Fruit fly (Drosophila melanogaster) whole organism, embryonic: Measurements from ENCODE around the gene Cyp4ac2.

Experiments
- CG11247 ChIP-seq: fragments of 200-800 bp; sonication (Bioruptor generic); IDR thresholded peaks from 2 replicates; pipeline ENCODE4 v1.3.6; 2022; ENCODE audit warnings: missing biosample characterization, missing genetic modification characterization
- CG11560 ChIP-seq: fragments of 200-800 bp; sonication (Bioruptor generic); IDR thresholded peaks from 3 replicates; pipeline ENCODE4 v1.3.6; 2022; ENCODE audit warnings: missing biosample characterization, missing genetic modification characterization
- CG14050 ChIP-seq: fragments of 200-800 bp; sonication (Bioruptor generic); IDR thresholded peaks from 3 replicates; pipeline ENCODE4 v1.3.6; 2022; ENCODE audit warnings: missing biosample characterization, missing genetic modification characterization
- CG14441 ChIP-seq: fragments of 200-800 bp; sonication (Bioruptor generic); IDR thresholded peaks from 2 replicates; pipeline ENCODE4 v1.3.6; 2022; ENCODE audit warnings: missing biosample characterization, missing genetic modification characterization
- CG14965 ChIP-seq: fragments of 200-800 bp; sonication (Bioruptor generic); optimal IDR thresholded peaks from 2 replicates; lab custom pipeline; 2016; ENCODE audit warnings: missing biosample characterization, missing genetic modification characterization, borderline replicate concordance
- CG15514 ChIP-seq: fragments of 200-800 bp; sonication (Bioruptor generic); optimal IDR thresholded peaks from 3 replicates; lab custom pipeline; 2017; ENCODE audit warnings: missing biosample characterization, missing genetic modification characterization, mild to moderate bottlenecking, moderate library complexity, missing genetic modification reagents
- CG16863 ChIP-seq: fragments of 200-800 bp; sonication (Bioruptor generic); optimal IDR thresholded peaks from 3 replicates; lab custom pipeline; 2016; ENCODE audit warnings: missing biosample characterization, missing genetic modification characterization
- CG17186 ChIP-seq: fragments of 200-800 bp; sonication (Bioruptor generic); optimal IDR thresholded peaks from 3 replicates; lab custom pipeline; 2017; ENCODE audit warnings: missing biosample characterization, missing genetic modification reagents, missing genetic modification characterization
- CG1792 ChIP-seq: fragments of 200-800 bp; sonication (Bioruptor generic); optimal IDR thresholded peaks from 2 replicates; lab custom pipeline; 2016; ENCODE audit warnings: missing biosample characterization, missing genetic modification characterization
- CG3995 ChIP-seq: fragments of 200-800 bp; sonication (Bioruptor generic); optimal IDR thresholded peaks from 3 replicates; lab custom pipeline; 2016; ENCODE audit warnings: missing biosample characterization, missing genetic modification characterization
- CG42726 ChIP-seq: fragments of 200-800 bp; sonication (Bioruptor generic); IDR thresholded peaks from 2 replicates; pipeline ENCODE4 v1.3.6; 2022; ENCODE audit warnings: missing biosample characterization, missing genetic modification characterization; ENCODE audit not compliant: partially characterized antibody
- CG4730 ChIP-seq: fragments of 200-800 bp; sonication (Bioruptor generic); IDR thresholded peaks from 2 replicates; pipeline ENCODE4 v1.3.6; 2022; ENCODE audit warnings: missing biosample characterization, missing genetic modification characterization
- CG5953 ChIP-seq: fragments of 200-800 bp; sonication (Bioruptor generic); IDR thresholded peaks from 2 replicates; pipeline ENCODE4 v1.3.6; 2022; ENCODE audit warnings: missing biosample characterization, missing genetic modification characterization
- CG6689 ChIP-seq: fragments of 200-800 bp; sonication (Bioruptor generic); IDR thresholded peaks from 2 replicates; pipeline ENCODE4 v1.3.6; 2022; ENCODE audit warnings: missing biosample characterization, missing genetic modification characterization
- CG6813 ChIP-seq: fragments of 200-800 bp; sonication (Bioruptor generic); optimal IDR thresholded peaks from 2 replicates; lab custom pipeline; 2017; ENCODE audit warnings: missing biosample characterization, missing genetic modification characterization, mild to moderate bottlenecking, moderate library complexity, missing genetic modification reagents
- CG7928 ChIP-seq: fragments of 200-800 bp; sonication (Bioruptor generic); optimal IDR thresholded peaks from 2 replicates; lab custom pipeline; 2017; ENCODE audit warnings: missing biosample characterization, mild to moderate bottlenecking, missing genetic modification characterization
- CG8281 ChIP-seq: fragments of 200-800 bp; sonication (Bioruptor generic); optimal IDR thresholded peaks from 2 replicates; lab custom pipeline; 2018; ENCODE audit warnings: missing biosample characterization, mild to moderate bottlenecking, missing genetic modification characterization, moderate library complexity
- CG8388 ChIP-seq: fragments of 200-800 bp; sonication (Bioruptor generic); optimal IDR thresholded peaks from 2 replicates; lab custom pipeline; 2019; ENCODE audit warnings: missing biosample characterization, mild to moderate bottlenecking, missing genetic modification characterization, moderate library complexity
- CG8924 ChIP-seq: fragments of 200-800 bp; optimal IDR thresholded peaks from 3 replicates; lab custom pipeline; 2019; ENCODE audit warnings: missing biosample characterization, mild to moderate bottlenecking, missing genetic modification characterization, moderate library complexity
- CrebB ChIP-seq: fragments of 200-800 bp; sonication (Bioruptor generic); optimal IDR thresholded peaks from 3 replicates; lab custom pipeline; 2018; ENCODE audit warnings: missing biosample characterization, mild to moderate bottlenecking, missing genetic modification characterization
- D19B ChIP-seq: fragments of 200-800 bp; sonication (Bioruptor generic); optimal IDR thresholded peaks from 2 replicates; lab custom pipeline; 2017; ENCODE audit warnings: missing biosample characterization, mild to moderate bottlenecking, missing genetic modification characterization
- Dbx ChIP-seq: fragments of 200-800 bp; sonication (Bioruptor generic); IDR thresholded peaks from 3 replicates; pipeline ENCODE4 v1.3.6; 2022; ENCODE audit warnings: missing biosample characterization, missing genetic modification characterization
- Fer1 ChIP-seq: fragments of 200-800 bp; sonication (Bioruptor generic); optimal IDR thresholded peaks from 2 replicates; lab custom pipeline; 2017; ENCODE audit warnings: missing biosample characterization, mild to moderate bottlenecking, missing genetic modification characterization
- HmgZ ChIP-seq: fragments of 200-800 bp; sonication (Bioruptor generic); optimal IDR thresholded peaks from 2 replicates; lab custom pipeline; 2018; ENCODE audit warnings: missing biosample characterization, mild to moderate bottlenecking, missing genetic modification characterization
- Hsf ChIP-seq: fragments of 200-800 bp; sonication (Bioruptor generic); optimal IDR thresholded peaks from 3 replicates; lab custom pipeline; 2016; ENCODE audit warnings: missing biosample characterization, missing genetic modification characterization
- Lpt ChIP-seq: fragments of >200 bp; optimal IDR thresholded peaks from 2 replicates; lab custom pipeline; 2018; ENCODE audit warnings: missing biosample characterization, missing genetic modification characterization
- Nf-YB ChIP-seq: fragments of 200-800 bp; sonication (Bioruptor generic); optimal IDR thresholded peaks from 3 replicates; lab custom pipeline; 2019; ENCODE audit warnings: missing biosample characterization, mild to moderate bottlenecking, missing genetic modification characterization, moderate library complexity
- Side ChIP-seq: fragments of 200-800 bp; sonication (Bioruptor generic); optimal IDR thresholded peaks from 2 replicates; lab custom pipeline; 2016; ENCODE audit warnings: missing biosample characterization, missing genetic modification characterization
- Trl ChIP-seq, 3 experiments: fragments of >200 bp in 2 of 3; fragments of 200-800 bp in 1 of 3; sonication (Bioruptor generic) in 1 of 3; optimal IDR thresholded peaks; 2 replicates in 1 of 3; 3 replicates in 2 of 3; lab custom pipeline; 2016 to 2017; ENCODE audit warnings: missing biosample characterization in 1 of 3, missing genetic modification characterization in 1 of 3
- amos ChIP-seq: fragments of 200-800 bp; sonication (Bioruptor generic); IDR thresholded peaks from 2 replicates; pipeline ENCODE4 v1.3.6; 2022; ENCODE audit warnings: missing biosample characterization, missing genetic modification characterization; ENCODE audit not compliant: partially characterized antibody
- bsh ChIP-seq, 2 experiments: fragments of 200-800 bp; sonication (Bioruptor generic); optimal IDR thresholded peaks; 2 replicates each; lab custom pipeline; 2017 to 2018; ENCODE audit warnings: mild to moderate bottlenecking in 2 of 2, missing biosample characterization in 2 of 2, missing genetic modification characterization in 2 of 2, moderate library complexity in 1 of 2
- caup ChIP-seq: fragments of 200-800 bp; sonication (Bioruptor generic); optimal IDR thresholded peaks from 3 replicates; lab custom pipeline; 2017; ENCODE audit warnings: missing biosample characterization, mild to moderate bottlenecking, missing genetic modification characterization, moderate library complexity; ENCODE audit not compliant: severe bottlenecking
- chinmo ChIP-seq: fragments of 200-800 bp; sonication (Bioruptor generic); IDR thresholded peaks from 4 replicates; pipeline ENCODE4 v1.3.6; 2022; ENCODE audit warnings: missing biosample characterization, missing genetic modification characterization; ENCODE audit not compliant: partially characterized antibody
- fd102C ChIP-seq: fragments of 200-800 bp; sonication (Bioruptor generic); optimal IDR thresholded peaks from 2 replicates; lab custom pipeline; 2018; ENCODE audit warnings: missing biosample characterization, mild to moderate bottlenecking, missing genetic modification characterization, moderate library complexity
- fd64A ChIP-seq: fragments of 200-800 bp; sonication (Bioruptor generic); optimal IDR thresholded peaks from 3 replicates; lab custom pipeline; 2018; ENCODE audit warnings: missing biosample characterization, mild to moderate bottlenecking, missing genetic modification characterization
- ftz-f1 ChIP-seq: fragments of 200-800 bp; sonication (Bioruptor generic); optimal IDR thresholded peaks from 2 replicates; lab custom pipeline; 2016; ENCODE audit warnings: missing biosample characterization, missing genetic modification characterization
- gce ChIP-seq: fragments of 200-800 bp; sonication (Bioruptor generic); IDR thresholded peaks from 3 replicates; pipeline ENCODE4 v1.3.6; 2022; ENCODE audit warnings: missing biosample characterization, missing genetic modification characterization
- hb ChIP-seq: fragments of 200-800 bp; sonication (Bioruptor generic); IDR thresholded peaks from 3 replicates; pipeline ENCODE4 v1.3.6; 2022; ENCODE audit warnings: missing biosample characterization, missing genetic modification characterization; ENCODE audit not compliant: partially characterized antibody
- knrl ChIP-seq: fragments of 200-800 bp; sonication (Bioruptor generic); IDR thresholded peaks from 3 replicates; pipeline ENCODE4 v1.3.6; 2022; ENCODE audit warnings: missing biosample characterization, missing genetic modification characterization; ENCODE audit not compliant: partially characterized antibody
- lbe ChIP-seq: fragments of 200-800 bp; sonication (Bioruptor generic); optimal IDR thresholded peaks from 2 replicates; lab custom pipeline; 2016; ENCODE audit warnings: missing biosample characterization, mild to moderate bottlenecking, missing genetic modification characterization
- org-1 ChIP-seq: fragments of 200-800 bp; sonication (Bioruptor generic); optimal IDR thresholded peaks from 2 replicates; lab custom pipeline; 2017; ENCODE audit warnings: missing biosample characterization, missing genetic modification characterization
- rib ChIP-seq: fragments of 200-800 bp; sonication (Bioruptor generic); IDR thresholded peaks from 2 replicates; pipeline ENCODE4 v1.3.6; 2022; ENCODE audit warnings: missing biosample characterization, missing genetic modification characterization
- sens ChIP-seq: fragments of 200-800 bp; sonication (Bioruptor generic); peaks from one replicate; lab custom pipeline; 2016; ENCODE audit warnings: missing biosample characterization, missing genetic modification characterization
- seq ChIP-seq: fragments of 200-800 bp; sonication (Bioruptor generic); IDR thresholded peaks from 2 replicates; pipeline ENCODE4 v1.3.6; 2022; ENCODE audit warnings: missing biosample characterization, missing genetic modification characterization
- shn ChIP-seq: fragments of 200-800 bp; sonication (Bioruptor generic); optimal IDR thresholded peaks from 3 replicates; lab custom pipeline; 2016; ENCODE audit warnings: missing biosample characterization, missing genetic modification characterization
- stwl ChIP-seq: fragments of 200-800 bp; sonication (Bioruptor generic); optimal IDR thresholded peaks from 3 replicates; lab custom pipeline; 2018; ENCODE audit warnings: missing biosample characterization, mild to moderate bottlenecking, missing genetic modification characterization, moderate library complexity
- vfl ChIP-seq: fragments of 200-800 bp; sonication (Bioruptor generic); optimal IDR thresholded peaks from 2 replicates; lab custom pipeline; 2016; ENCODE audit warnings: missing biosample characterization, missing genetic modification characterization
- vnd ChIP-seq: fragments of 200-800 bp; sonication (Bioruptor generic); IDR thresholded peaks from 3 replicates; pipeline ENCODE4 v1.3.6; 2022; ENCODE audit warnings: missing biosample characterization, missing genetic modification characterization; ENCODE audit not compliant: partially characterized antibody
- vvl ChIP-seq: fragments of 200-800 bp; sonication (Bioruptor generic); IDR thresholded peaks from 2 replicates; pipeline ENCODE4 v1.3.6; 2022; ENCODE audit warnings: missing biosample characterization, missing genetic modification characterization

Cyp4ac2 gene

DNA sequence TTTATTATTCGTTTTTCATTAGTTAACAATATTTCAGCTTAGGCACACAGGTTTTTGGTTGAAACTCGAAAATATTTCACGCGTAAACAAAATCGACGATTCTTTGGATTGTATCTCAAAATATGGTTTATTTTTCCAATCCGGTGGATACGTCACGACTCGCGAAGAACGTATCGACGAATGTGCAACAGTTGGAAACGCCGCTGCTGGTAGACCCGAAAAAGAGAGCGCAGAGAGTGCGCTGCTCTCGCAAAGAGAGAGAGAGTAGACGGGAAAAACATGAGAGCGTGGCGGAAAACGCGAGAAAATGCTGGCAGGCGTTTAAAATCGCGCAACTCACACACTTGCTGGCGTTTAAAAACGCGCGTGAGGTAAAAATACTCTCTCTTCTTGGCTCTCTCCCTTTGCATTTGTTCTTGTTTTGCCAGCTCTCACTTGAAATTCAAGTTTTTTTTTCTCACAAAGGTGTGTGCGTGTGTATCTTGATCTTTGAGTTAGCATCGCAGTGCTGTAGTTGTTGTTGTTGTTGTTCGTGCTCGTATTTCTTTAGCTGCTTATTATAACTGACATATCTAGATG lies 28.9 kb upstream of the Cyp4ac2 start (continued):
- TF ChIP-seq seq (GFP tag; lab: Robert Waterston, UW) (peak; percentile 37; the same call in 1 of the 2 replicates), CG8281 (tag; lab: Kevin White, UChicago) (no peak), Dbx (GFP tag; lab: Robert Waterston, UW) (peak; percentile 18; the same call in 1 of the 3 replicates), fd64A (GFP tag; lab: Kevin White, UChicago) (no peak), CG6813 (no peak), CG11247 (GFP tag; lab: Robert Waterston, UW) (no peak), CG6689 (GFP tag; lab: Robert Waterston, UW) (no peak), CG14441 (no peak), CG7928 (GFP tag; lab: Kevin White, UChicago) (no peak), D19B (GFP tag; lab: Kevin White, UChicago) (no peak), CG3995 (GFP tag; lab: Kevin White, UChicago) (no peak), sens (GFP tag; lab: Kevin White, UChicago) (peak; percentile 64), CG8924 (tag; lab: Kevin White, UChicago) (peak; percentile 17), caup (GFP tag; lab: Kevin White, UChicago) (peak; percentile 8), CG15514 (GFP tag; lab: Kevin White, UChicago) (peak; percentile 16), ftz-f1 (GFP tag; lab: Kevin White, UChicago) (peak; percentile 14), bsh (GFP tag; optimal IDR thresholded peaks at IDR 0.05; lab: Kevin White, UChicago) (peak in 1 of 2 experiments; percentile 66), Lpt (GFP tag; lab: Kevin White, UChicago) (no peak), Trl (optimal IDR thresholded peaks at IDR 0.05; lab: Kevin White, UChicago) (peak; percentile 99 to 100), Trl (GFP tag; optimal IDR thresholded peaks at IDR 0.05; lab: Kevin White, UChicago) (peak; percentile 60), vfl (GFP tag; lab: Kevin White, UChicago) (peak; percentile 13), shn (no peak), Nf-YB (GFP tag; lab: Kevin White, UChicago) (no peak), vvl (GFP tag; lab: Robert Waterston, UW) (peak; percentile 54; the same call in 1 of the 2 replicates), CG14965 (GFP tag; lab: Kevin White, UChicago) (no peak), CG17186 (no peak), CrebB (tag; lab: Kevin White, UChicago) (no peak), amos (peak; percentile 10; the same call in 1 of the 2 replicates), HmgZ (peak; percentile 17), Side (GFP tag; lab: Kevin White, UChicago) (no peak), org-1 (no peak), vnd (no peak), CG42726 (GFP tag; lab: Robert Waterston, UW) (no peak), fd102C (GFP tag; lab: Kevin White, UChicago) (no peak), CG1792 (GFP tag; lab: Kevin White, UChicago) (no peak), knrl (GFP tag; lab: Robert Waterston, UW) (no peak), lbe (GFP tag; lab: Kevin White, UChicago) (peak; percentile 75), hb (GFP tag; lab: Robert Waterston, UW) (no peak), rib (GFP tag; lab: Robert Waterston, UW) (peak; percentile 33; the same call in 1 of the 2 replicates), CG8388 (GFP tag; lab: Kevin White, UChicago) (peak; percentile 6), Hsf (GFP tag; lab: Kevin White, UChicago) (no peak), CG14050 (GFP tag; lab: Robert Waterston, UW) (no peak), gce (0 out of 3 replicates have a peak, but pooled peaks have one; percentile 49), stwl (tag; lab: Kevin White, UChicago) (no peak), CG4730 (no peak), CG11560 (tag; lab: Robert Waterston, UW) (no peak), Fer1 (GFP tag; lab: Kevin White, UChicago) (peak; percentile 42), chinmo (GFP tag; lab: Robert Waterston, UW) (peak; percentile 80; the same call in 2 of the 4 replicates), CG16863 (GFP tag; lab: Kevin White, UChicago) (no peak), CG5953 (GFP tag; lab: Robert Waterston, UW) (no peak)
